Fruit fly (Drosophila melanogaster) whole organism, embryonic: ENCODE data around the gene CG15142.

Experiments
- CG1024 ChIP-seq: fragments of 200-800 bp; sonication (Bioruptor generic); IDR thresholded peaks from 2 replicates; pipeline ENCODE4 v1.3.6; 2022; ENCODE audit warnings: missing biosample characterization, missing genetic modification characterization
- CG10366 ChIP-seq: fragments of 200-800 bp; sonication (Bioruptor generic); IDR thresholded peaks from 2 replicates; pipeline ENCODE4 v1.3.6; 2022; ENCODE audit warnings: missing biosample characterization, missing genetic modification characterization
- CG10543 ChIP-seq: fragments of 200-800 bp; sonication (Bioruptor generic); optimal IDR thresholded peaks from 3 replicates; lab custom pipeline; 2017; ENCODE audit warnings: missing biosample characterization, mild to moderate bottlenecking, missing genetic modification characterization, moderate library complexity
- CG11085 ChIP-seq: fragments of 200-800 bp; sonication (Bioruptor generic); IDR thresholded peaks from 2 replicates; pipeline ENCODE4 v1.3.6; 2022; ENCODE audit warnings: missing biosample characterization, missing genetic modification characterization
- CG11695 ChIP-seq: fragments of 200-800 bp; sonication (Bioruptor generic); IDR thresholded peaks from 3 replicates; pipeline ENCODE4 v1.3.6; 2022; ENCODE audit warnings: missing biosample characterization, missing genetic modification characterization
- CG12104 ChIP-seq: fragments of 200-800 bp; sonication (Bioruptor generic); optimal IDR thresholded peaks from 3 replicates; lab custom pipeline; 2016; ENCODE audit warnings: missing biosample characterization, missing genetic modification characterization
- CG1233 ChIP-seq: fragments of 200-800 bp; sonication (Bioruptor generic); optimal IDR thresholded peaks from 4 replicates; lab custom pipeline; 2018; ENCODE audit warnings: missing biosample characterization, mild to moderate bottlenecking, missing genetic modification characterization
- CG13296 ChIP-seq: fragments of 200-800 bp; sonication (Bioruptor generic); optimal IDR thresholded peaks from 3 replicates; lab custom pipeline; 2018; ENCODE audit warnings: missing biosample characterization, mild to moderate bottlenecking, missing genetic modification characterization
- CG14050 ChIP-seq: fragments of 200-800 bp; sonication (Bioruptor generic); IDR thresholded peaks from 3 replicates; pipeline ENCODE4 v1.3.6; 2022; ENCODE audit warnings: missing biosample characterization, missing genetic modification characterization
- CG14441 ChIP-seq: fragments of 200-800 bp; sonication (Bioruptor generic); IDR thresholded peaks from 2 replicates; pipeline ENCODE4 v1.3.6; 2022; ENCODE audit warnings: missing biosample characterization, missing genetic modification characterization
- CG14965 ChIP-seq: fragments of 200-800 bp; sonication (Bioruptor generic); optimal IDR thresholded peaks from 2 replicates; lab custom pipeline; 2016; ENCODE audit warnings: missing biosample characterization, missing genetic modification characterization, borderline replicate concordance
- CG15011 ChIP-seq: fragments of 200-800 bp; sonication (Bioruptor generic); optimal IDR thresholded peaks from 3 replicates; lab custom pipeline; 2018; ENCODE audit warnings: missing biosample characterization, mild to moderate bottlenecking, missing genetic modification characterization
- CG17802 ChIP-seq: fragments of 200-800 bp; sonication (Bioruptor generic); optimal IDR thresholded peaks from 2 replicates; lab custom pipeline; 2018; ENCODE audit warnings: missing biosample characterization, mild to moderate bottlenecking, missing genetic modification characterization, moderate library complexity
- CG18599 ChIP-seq: fragments of 200-800 bp; sonication (Bioruptor generic); optimal IDR thresholded peaks from 3 replicates; lab custom pipeline; 2017; ENCODE audit warnings: missing biosample characterization, missing genetic modification characterization, mild to moderate bottlenecking, moderate library complexity, missing genetic modification reagents
- CG31441 ChIP-seq: fragments of 200-800 bp; sonication (Bioruptor generic); IDR thresholded peaks from 2 replicates; pipeline ENCODE4 v1.3.6; 2022; ENCODE audit warnings: missing biosample characterization, missing genetic modification characterization
- CG3847 ChIP-seq: fragments of 200-800 bp; sonication (Bioruptor generic); IDR thresholded peaks from 2 replicates; pipeline ENCODE4 v1.3.6; 2022; ENCODE audit warnings: missing biosample characterization, missing genetic modification characterization
- CG4707 ChIP-seq: fragments of 200-800 bp; sonication (Bioruptor generic); optimal IDR thresholded peaks from 2 replicates; lab custom pipeline; 2018; ENCODE audit warnings: missing biosample characterization, mild to moderate bottlenecking, missing genetic modification characterization, moderate library complexity
- CG5953 ChIP-seq: fragments of 200-800 bp; sonication (Bioruptor generic); IDR thresholded peaks from 2 replicates; pipeline ENCODE4 v1.3.6; 2022; ENCODE audit warnings: missing biosample characterization, missing genetic modification characterization
- CG6272 ChIP-seq: fragments of 200-800 bp; sonication (Bioruptor generic); IDR thresholded peaks from 2 replicates; pipeline ENCODE4 v1.3.6; 2022; ENCODE audit warnings: missing biosample characterization, missing genetic modification characterization
- CG7745 ChIP-seq: fragments of 200-800 bp; sonication (Bioruptor generic); optimal IDR thresholded peaks from 2 replicates; lab custom pipeline; 2018; ENCODE audit warnings: missing biosample characterization, mild to moderate bottlenecking, missing genetic modification characterization, moderate library complexity
- CG8290 ChIP-seq, 3 experiments: fragments of 200-800 bp; sonication (Bioruptor generic); optimal IDR thresholded peaks; 2 replicates each; lab custom pipeline; 2016 to 2019; ENCODE audit warnings: missing biosample characterization in 3 of 3, missing genetic modification characterization in 3 of 3, mild to moderate bottlenecking in 2 of 3, moderate library complexity in 1 of 3
- E2f1 ChIP-seq: fragments of 200-800 bp; sonication (Bioruptor generic); IDR thresholded peaks from 2 replicates; pipeline ENCODE4 v1.3.6; 2022; ENCODE audit warnings: missing biosample characterization, missing genetic modification characterization
- Ets65A ChIP-seq: fragments of 200-800 bp; sonication (Bioruptor generic); peaks from one replicate; lab custom pipeline; 2016; ENCODE audit warnings: missing biosample characterization, missing genetic modification characterization
- Gsc ChIP-seq: fragments of 200-800 bp; sonication (Bioruptor generic); IDR thresholded peaks from 2 replicates; pipeline ENCODE4 v1.3.6; 2022; ENCODE audit warnings: missing biosample characterization, missing genetic modification characterization
- Hand ChIP-seq: fragments of 200-800 bp; sonication (Bioruptor generic); optimal IDR thresholded peaks from 2 replicates; lab custom pipeline; 2017; ENCODE audit warnings: mild to moderate bottlenecking, missing biosample characterization, missing genetic modification reagents, missing genetic modification characterization
- NC2β ChIP-seq: fragments of 200-800 bp; sonication (Bioruptor generic); optimal IDR thresholded peaks from 2 replicates; lab custom pipeline; 2016; ENCODE audit warnings: missing biosample characterization, missing genetic modification characterization
- Oaz ChIP-seq: fragments of 200-800 bp; sonication (Bioruptor generic); IDR thresholded peaks from 2 replicates; pipeline ENCODE4 v1.3.6; 2022; ENCODE audit warnings: missing biosample characterization, missing genetic modification characterization
- Six4 ChIP-seq: fragments of 200-800 bp; sonication (Bioruptor generic); optimal IDR thresholded peaks from 2 replicates; lab custom pipeline; 2016; ENCODE audit warnings: missing biosample characterization, missing genetic modification characterization
- Spps ChIP-seq: fragments of 200-800 bp; sonication (Bioruptor generic); optimal IDR thresholded peaks from 2 replicates; lab custom pipeline; 2018; ENCODE audit warnings: missing biosample characterization, mild to moderate bottlenecking, missing genetic modification characterization
- cas ChIP-seq: fragments of 200-800 bp; sonication (Bioruptor generic); IDR thresholded peaks from 2 replicates; pipeline ENCODE4 v1.3.6; 2022; ENCODE audit warnings: missing biosample characterization, missing genetic modification characterization
- chif ChIP-seq, 2 experiments: fragments of 200-800 bp; sonication (Bioruptor generic); optimal IDR thresholded peaks; 3 replicates each; lab custom pipeline; 2016; ENCODE audit warnings: missing biosample characterization in 2 of 2, missing genetic modification characterization in 2 of 2
- emc ChIP-seq: fragments of 200-800 bp; sonication (Bioruptor generic); optimal IDR thresholded peaks from 2 replicates; lab custom pipeline; 2016; ENCODE audit warnings: missing biosample characterization, missing genetic modification characterization
- ftz-f1 ChIP-seq: fragments of 200-800 bp; sonication (Bioruptor generic); optimal IDR thresholded peaks from 2 replicates; lab custom pipeline; 2016; ENCODE audit warnings: missing biosample characterization, missing genetic modification characterization
- ham ChIP-seq: fragments of 200-800 bp; sonication (Bioruptor generic); IDR thresholded peaks from 2 replicates; pipeline ENCODE4 v1.3.6; 2022; ENCODE audit warnings: missing biosample characterization, missing genetic modification characterization
- hb ChIP-seq: fragments of 200-800 bp; sonication (Bioruptor generic); IDR thresholded peaks from 3 replicates; pipeline ENCODE4 v1.3.6; 2022; ENCODE audit warnings: missing biosample characterization, missing genetic modification characterization; ENCODE audit not compliant: partially characterized antibody
- her ChIP-seq: fragments of 200-800 bp; sonication (Bioruptor generic); optimal IDR thresholded peaks from 2 replicates; lab custom pipeline; 2016; ENCODE audit warnings: missing biosample characterization, missing genetic modification characterization
- ind ChIP-seq: fragments of 200-800 bp; sonication (Bioruptor generic); optimal IDR thresholded peaks from 3 replicates; lab custom pipeline; 2016; ENCODE audit warnings: missing biosample characterization, missing genetic modification characterization
- inv ChIP-seq: fragments of 200-800 bp; sonication (Bioruptor generic); IDR thresholded peaks from 2 replicates; pipeline ENCODE4 v1.3.6; 2022; ENCODE audit warnings: missing biosample characterization, missing genetic modification characterization; ENCODE audit not compliant: partially characterized antibody
- jigr1 ChIP-seq: fragments of 200-800 bp; sonication (Bioruptor generic); IDR thresholded peaks from 3 replicates; pipeline ENCODE4 v1.3.6; 2022; ENCODE audit warnings: missing biosample characterization, missing genetic modification characterization
- knrl ChIP-seq: fragments of 200-800 bp; sonication (Bioruptor generic); IDR thresholded peaks from 3 replicates; pipeline ENCODE4 v1.3.6; 2022; ENCODE audit warnings: missing biosample characterization, missing genetic modification characterization; ENCODE audit not compliant: partially characterized antibody
- luna ChIP-seq: fragments of 200-800 bp; sonication (Bioruptor generic); optimal IDR thresholded peaks from 2 replicates; lab custom pipeline; 2016; ENCODE audit warnings: missing biosample characterization, missing genetic modification characterization
- odd ChIP-seq: fragments of 200-800 bp; sonication (Bioruptor generic); optimal IDR thresholded peaks from 2 replicates; lab custom pipeline; 2017; ENCODE audit warnings: missing biosample characterization, mild to moderate bottlenecking, missing genetic modification characterization
- otp ChIP-seq: fragments of 200-800 bp; sonication (Bioruptor generic); IDR thresholded peaks from 3 replicates; pipeline ENCODE4, ENCODE4 v1.3.6; 2022; ENCODE audit warnings: missing biosample characterization, missing genetic modification characterization
- schlank ChIP-seq: fragments of 200-800 bp; sonication (Bioruptor generic); optimal IDR thresholded peaks from 2 replicates; lab custom pipeline; 2018; ENCODE audit warnings: missing biosample characterization, mild to moderate bottlenecking, missing genetic modification characterization
- slou ChIP-seq: fragments of 200-800 bp; sonication (Bioruptor generic); optimal IDR thresholded peaks from 3 replicates; lab custom pipeline; 2016; ENCODE audit warnings: missing biosample characterization, missing genetic modification characterization
- tio ChIP-seq: fragments of 200-800 bp; sonication (Bioruptor generic); optimal IDR thresholded peaks from 2 replicates; lab custom pipeline; 2017; ENCODE audit warnings: missing biosample characterization, missing genetic modification characterization, inconsistent platforms
- unpg ChIP-seq: fragments of 200-800 bp; sonication (Bioruptor generic); optimal IDR thresholded peaks from 3 replicates; lab custom pipeline; 2018; ENCODE audit warnings: missing biosample characterization, mild to moderate bottlenecking, missing genetic modification characterization, moderate library complexity
- vvl ChIP-seq: fragments of 200-800 bp; sonication (Bioruptor generic); IDR thresholded peaks from 2 replicates; pipeline ENCODE4 v1.3.6; 2022; ENCODE audit warnings: missing biosample characterization, missing genetic modification characterization
- wdn ChIP-seq: fragments of 200-800 bp; sonication (Bioruptor generic); IDR thresholded peaks from 2 replicates; pipeline ENCODE4 v1.3.6; 2022; ENCODE audit warnings: missing biosample characterization, missing genetic modification characterization

Gene CG15142

dm6 chr2L:17465915-17466677, 32.5 kb downstream of the CG15142 start (continued):
- TF ChIP-seq CG18599, result peak; percentile 88
- peak; percentile 69 for TF ChIP-seq emc (GFP tag; lab: Kevin White, UChicago)
- TF ChIP-seq CG6272 (GFP tag; lab: Robert Waterston, UW), result peak; percentile 30; the same call in 1 of the 2 replicates
- TF ChIP-seq luna (GFP tag; lab: Kevin White, UChicago), result no peak
- TF ChIP-seq wdn, result peak; percentile 67
- TF ChIP-seq NC2β (GFP tag; lab: Kevin White, UChicago), result peak; percentile 72
- TF ChIP-seq ftz-f1 (GFP tag; lab: Kevin White, UChicago), result no peak
- TF ChIP-seq CG1024, result peak; percentile 75
- peak; percentile 11 for TF ChIP-seq CG8290 (GFP tag; optimal IDR thresholded peaks at IDR 0.05; lab: Kevin White, UChicago)
- peak in 1 of 2 experiments; percentile 67 for TF ChIP-seq CG8290 (tag; optimal IDR thresholded peaks at IDR 0.05; lab: Kevin White, UChicago)
- peak; percentile 51; the same call in 1 of the 2 replicates for TF ChIP-seq CG11085 (GFP tag; lab: Robert Waterston, UW)
- peak; percentile 73 for TF ChIP-seq CG14441
- TF ChIP-seq CG10366 (GFP tag; lab: Robert Waterston, UW), result peak; percentile 74
- peak; percentile 43 for TF ChIP-seq CG17802
- TF ChIP-seq E2f1 (GFP tag; lab: Robert Waterston, UW), result peak; percentile 71
- no peak for TF ChIP-seq knrl
- peak; percentile 80 for TF ChIP-seq Hand (GFP tag; lab: Kevin White, UChicago)
- no peak for TF ChIP-seq schlank (tag; lab: Kevin White, UChicago)
- TF ChIP-seq chif (GFP tag; optimal IDR thresholded peaks at IDR 0.05; lab: Kevin White, UChicago), result peak; percentile 84
- TF ChIP-seq CG10543 (GFP tag; lab: Kevin White, UChicago), result no peak
- peak; percentile 59 for TF ChIP-seq CG13296 (GFP tag; lab: Kevin White, UChicago)
- peak; percentile 73 for TF ChIP-seq CG14050
- TF ChIP-seq CG31441 (GFP tag; lab: Robert Waterston, UW), result no peak; the same call in none of the 2 replicates
- no peak for TF ChIP-seq Gsc (GFP tag; lab: Robert Waterston, UW)
- TF ChIP-seq ham (GFP tag; lab: Robert Waterston, UW), result no peak
- no peak for TF ChIP-seq hb (GFP tag; lab: Robert Waterston, UW)
- TF ChIP-seq Ets65A (GFP tag; lab: Kevin White, UChicago), result peak; percentile 94
- TF ChIP-seq jigr1 (GFP tag; lab: Robert Waterston, UW), result 0 out of 3 replicates have a peak, but pooled peaks have one; percentile 43
- peak; percentile 84 for TF ChIP-seq Six4
- peak; percentile 21 for TF ChIP-seq CG14965 (GFP tag; lab: Kevin White, UChicago)
- peak; percentile 88 for TF ChIP-seq unpg (GFP tag; lab: Kevin White, UChicago)
- no peak for TF ChIP-seq CG7745 (tag; lab: Kevin White, UChicago)
- peak; percentile 81 for TF ChIP-seq ind
- peak; percentile 79 for TF ChIP-seq tio
- peak; percentile 65 for TF ChIP-seq CG11695 (GFP tag; lab: Robert Waterston, UW)
- TF ChIP-seq inv (GFP tag; lab: Robert Waterston, UW), result no peak
- TF ChIP-seq CG5953 (GFP tag; lab: Robert Waterston, UW), result peak; percentile 73; the same call in 1 of the 2 replicates
- TF ChIP-seq CG3847 (GFP tag; lab: Robert Waterston, UW), result peak; percentile 52; the same call in 1 of the 2 replicates
- peak; percentile 52; the same call in 1 of the 2 replicates for TF ChIP-seq cas (GFP tag; lab: Robert Waterston, UW)
- TF ChIP-seq odd (GFP tag; lab: Kevin White, UChicago), result peak; percentile 58
- TF ChIP-seq vvl (GFP tag; lab: Robert Waterston, UW), result peak; percentile 90
- TF ChIP-seq Oaz (GFP tag; lab: Robert Waterston, UW), result peak; percentile 51; the same call in 1 of the 2 replicates
- peak; percentile 41; the same call in 1 of the 3 replicates for TF ChIP-seq otp (GFP tag; lab: Robert Waterston, UW)
- TF ChIP-seq slou, result peak; percentile 73
- TF ChIP-seq CG1233 (GFP tag; lab: Kevin White, UChicago), result peak; percentile 68
- TF ChIP-seq Spps, result peak; percentile 61
- peak; percentile 76 for TF ChIP-seq CG4707 (GFP tag; lab: Kevin White, UChicago)
- TF ChIP-seq her, result peak; percentile 66
- TF ChIP-seq CG15011 (GFP tag; lab: Kevin White, UChicago), result peak; percentile 41
- peak; percentile 66 for TF ChIP-seq CG12104 (GFP tag; lab: Kevin White, UChicago)
